Fruit fly (Drosophila melanogaster) whole organism, embryonic: Measurements from ENCODE around the gene Cpr67Fa2.

Experiments
- ATbp ChIP-seq: fragments of 200-800 bp; sonication (Bioruptor generic); optimal IDR thresholded peaks from 2 replicates; lab custom pipeline; 2017; ENCODE audit warnings: missing biosample characterization, mild to moderate bottlenecking, missing genetic modification characterization, missing genetic modification reagents
- Antp ChIP-seq: fragments of 200-800 bp; sonication (Bioruptor generic); optimal IDR thresholded peaks from 3 replicates; lab custom pipeline; 2016; ENCODE audit warnings: missing biosample characterization, missing genetic modification characterization
- Bdp1 ChIP-seq: fragments of 200-800 bp; sonication (Bioruptor generic); optimal IDR thresholded peaks from 3 replicates; lab custom pipeline; 2016; ENCODE audit warnings: missing biosample characterization, missing genetic modification characterization
- CG10147 ChIP-seq: fragments of 200-800 bp; sonication (Bioruptor generic); optimal IDR thresholded peaks from 2 replicates; lab custom pipeline; 2019; ENCODE audit warnings: missing biosample characterization, mild to moderate bottlenecking, missing genetic modification characterization, moderate library complexity
- CG11456 ChIP-seq: fragments of 200-800 bp; sonication (Bioruptor generic); IDR thresholded peaks from 3 replicates; pipeline ENCODE4 v1.3.6; 2022; ENCODE audit warnings: missing biosample characterization, missing genetic modification characterization
- CG11723 ChIP-seq: fragments of 200-800 bp; sonication (Bioruptor generic); optimal IDR thresholded peaks from 2 replicates; lab custom pipeline; 2017; ENCODE audit warnings: missing biosample characterization, mild to moderate bottlenecking, missing genetic modification characterization
- CG17829 ChIP-seq: fragments of 200-800 bp; optimal IDR thresholded peaks from 2 replicates; lab custom pipeline; 2019; ENCODE audit warnings: missing biosample characterization, mild to moderate bottlenecking, missing genetic modification characterization, moderate library complexity
- CG18476 ChIP-seq: fragments of 200-800 bp; sonication (Bioruptor generic); optimal IDR thresholded peaks from 2 replicates; lab custom pipeline; 2016; ENCODE audit warnings: missing biosample characterization, mild to moderate bottlenecking, missing genetic modification characterization
- CG2199 ChIP-seq: fragments of 200-800 bp; sonication (Bioruptor generic); IDR thresholded peaks from 3 replicates; pipeline ENCODE4 v1.3.6; 2022; ENCODE audit warnings: missing biosample characterization, missing genetic modification characterization
- CG3847 ChIP-seq: fragments of 200-800 bp; sonication (Bioruptor generic); IDR thresholded peaks from 2 replicates; pipeline ENCODE4 v1.3.6; 2022; ENCODE audit warnings: missing biosample characterization, missing genetic modification characterization
- CG4617 ChIP-seq: fragments of 200-800 bp; sonication (Bioruptor generic); optimal IDR thresholded peaks from 3 replicates; lab custom pipeline; 2016; ENCODE audit warnings: missing biosample characterization, missing genetic modification characterization, borderline replicate concordance
- CG9215 ChIP-seq: fragments of 200-800 bp; sonication (Bioruptor generic); IDR thresholded peaks from 2 replicates; pipeline ENCODE4 v1.3.6; 2022; ENCODE audit warnings: missing biosample characterization, missing genetic modification characterization
- Fer1 ChIP-seq: fragments of 200-800 bp; sonication (Bioruptor generic); optimal IDR thresholded peaks from 2 replicates; lab custom pipeline; 2017; ENCODE audit warnings: missing biosample characterization, mild to moderate bottlenecking, missing genetic modification characterization
- Hr51 ChIP-seq, 2 experiments: fragments of 200-800 bp; sonication (Bioruptor generic); optimal IDR thresholded peaks; 2 replicates in 1 of 2; 3 replicates in 1 of 2; lab custom pipeline; 2016 to 2018; ENCODE audit warnings: missing biosample characterization in 2 of 2, missing genetic modification characterization in 2 of 2, mild to moderate bottlenecking in 1 of 2, moderate library complexity in 1 of 2
- MBD-R2 ChIP-seq: fragments of 200-800 bp; sonication (Bioruptor generic); IDR thresholded peaks from 2 replicates; pipeline ENCODE4 v1.3.6; 2022; ENCODE audit warnings: missing biosample characterization, missing genetic modification characterization
- MTF-1 ChIP-seq: fragments of 200-800 bp; sonication (Bioruptor generic); optimal IDR thresholded peaks from 2 replicates; lab custom pipeline; 2018; ENCODE audit warnings: missing biosample characterization, mild to moderate bottlenecking, missing genetic modification characterization, borderline replicate concordance
- Meics ChIP-seq: fragments of 200-800 bp; sonication (Bioruptor generic); optimal IDR thresholded peaks from 2 replicates; lab custom pipeline; 2017; ENCODE audit warnings: missing biosample characterization, mild to moderate bottlenecking, missing genetic modification characterization
- Mrtf ChIP-seq: fragments of 200-800 bp; sonication (Bioruptor generic); IDR thresholded peaks from 3 replicates; pipeline ENCODE4 v1.3.6; 2022; ENCODE audit warnings: missing biosample characterization, missing genetic modification characterization
- NC2α ChIP-seq: fragments of 200-800 bp; sonication (Bioruptor generic); optimal IDR thresholded peaks from 2 replicates; lab custom pipeline; 2016; ENCODE audit warnings: missing biosample characterization, missing genetic modification characterization
- Neu2 ChIP-seq: fragments of 200-800 bp; sonication (Bioruptor generic); optimal IDR thresholded peaks from 3 replicates; lab custom pipeline; 2016; ENCODE audit warnings: missing biosample characterization, missing genetic modification characterization, borderline replicate concordance
- Rfx ChIP-seq: fragments of 200-800 bp; sonication (Bioruptor generic); IDR thresholded peaks from 2 replicates; pipeline ENCODE4 v1.3.6; 2022; ENCODE audit warnings: missing biosample characterization, missing genetic modification characterization
- Sox100B ChIP-seq: fragments of 200-800 bp; sonication (Bioruptor generic); optimal IDR thresholded peaks from 3 replicates; lab custom pipeline; 2018; ENCODE audit warnings: missing biosample characterization, mild to moderate bottlenecking, missing genetic modification characterization
- chif ChIP-seq, 2 experiments: fragments of 200-800 bp; sonication (Bioruptor generic); optimal IDR thresholded peaks; 3 replicates each; lab custom pipeline; 2016; ENCODE audit warnings: missing biosample characterization in 2 of 2, missing genetic modification characterization in 2 of 2
- chm ChIP-seq: fragments of 200-800 bp; sonication (Bioruptor generic); IDR thresholded peaks from 2 replicates; pipeline ENCODE4 v1.3.6; 2022; ENCODE audit warnings: missing biosample characterization, missing genetic modification characterization
- ci ChIP-seq: fragments of 200-800 bp; sonication (Bioruptor generic); IDR thresholded peaks from 3 replicates; pipeline ENCODE4 v1.3.6; 2022; ENCODE audit warnings: missing biosample characterization, missing genetic modification characterization
- corto ChIP-seq: fragments of 200-800 bp; sonication (Bioruptor generic); optimal IDR thresholded peaks from 2 replicates; lab custom pipeline; 2016; ENCODE audit warnings: missing biosample characterization, mild to moderate bottlenecking, missing genetic modification characterization, moderate library complexity
- crol ChIP-seq: fragments of 200-800 bp; sonication (Bioruptor generic); IDR thresholded peaks from 2 replicates; pipeline ENCODE4 v1.3.6; 2022; ENCODE audit warnings: missing biosample characterization, missing genetic modification characterization
- crp ChIP-seq, 2 experiments: fragments of 200-800 bp; sonication (Bioruptor generic); optimal IDR thresholded peaks; 2 replicates in 1 of 2; 3 replicates in 1 of 2; lab custom pipeline; 2017; ENCODE audit warnings: missing biosample characterization in 2 of 2, missing genetic modification characterization in 2 of 2, mild to moderate bottlenecking in 1 of 2, moderate library complexity in 1 of 2
- dmrt11E ChIP-seq: fragments of 200-800 bp; sonication (Bioruptor generic); optimal IDR thresholded peaks from 3 replicates; lab custom pipeline; 2018; ENCODE audit warnings: missing biosample characterization, mild to moderate bottlenecking, missing genetic modification characterization, moderate library complexity
- dysf ChIP-seq: fragments of 200-800 bp; sonication (Bioruptor generic); IDR thresholded peaks from 3 replicates; pipeline ENCODE4 v1.3.6; 2022; ENCODE audit warnings: missing biosample characterization, missing genetic modification characterization
- exex ChIP-seq: fragments of 200-800 bp; sonication (Bioruptor generic); optimal IDR thresholded peaks from 4 replicates; lab custom pipeline; 2018; ENCODE audit warnings: missing biosample characterization, mild to moderate bottlenecking, missing genetic modification characterization, moderate library complexity
- ftz-f1 ChIP-seq: fragments of 200-800 bp; sonication (Bioruptor generic); optimal IDR thresholded peaks from 2 replicates; lab custom pipeline; 2016; ENCODE audit warnings: missing biosample characterization, missing genetic modification characterization
- hbn ChIP-seq: fragments of 200-800 bp; sonication (Bioruptor generic); IDR thresholded peaks from 2 replicates; pipeline ENCODE4 v1.3.6; 2022; ENCODE audit warnings: missing biosample characterization, missing genetic modification characterization; ENCODE audit not compliant: partially characterized antibody
- her ChIP-seq: fragments of 200-800 bp; sonication (Bioruptor generic); optimal IDR thresholded peaks from 2 replicates; lab custom pipeline; 2016; ENCODE audit warnings: missing biosample characterization, missing genetic modification characterization
- jigr1 ChIP-seq: fragments of 200-800 bp; sonication (Bioruptor generic); IDR thresholded peaks from 3 replicates; pipeline ENCODE4 v1.3.6; 2022; ENCODE audit warnings: missing biosample characterization, missing genetic modification characterization
- kni ChIP-seq: fragments of 200-800 bp; sonication (Bioruptor generic); optimal IDR thresholded peaks from 3 replicates; lab custom pipeline; 2017; ENCODE audit warnings: mild to moderate bottlenecking, missing biosample characterization, missing genetic modification reagents, missing genetic modification characterization
- maf-S ChIP-seq: fragments of 200-800 bp; sonication (Bioruptor generic); optimal IDR thresholded peaks from 2 replicates; lab custom pipeline; 2016; ENCODE audit warnings: missing biosample characterization, missing genetic modification characterization
- nerfin-1 ChIP-seq: fragments of 200-800 bp; sonication (Bioruptor generic); optimal IDR thresholded peaks from 3 replicates; lab custom pipeline; 2019; ENCODE audit warnings: missing biosample characterization, mild to moderate bottlenecking, missing genetic modification characterization, moderate library complexity
- prd ChIP-seq, 3 experiments: fragments of >200 bp in 2 of 3; fragments of 200-800 bp in 1 of 3; sonication (Bioruptor generic) in 1 of 3; optimal IDR thresholded peaks in 2 of 3; IDR thresholded peaks in 1 of 3; 2 replicates in 2 of 3; 3 replicates in 1 of 3; pipeline versions ENCODE4 v1.3.6 to Lab custom; 2017 to 2022; ENCODE audit warnings: missing biosample characterization in 1 of 3, missing genetic modification characterization in 1 of 3
- rib ChIP-seq: fragments of 200-800 bp; sonication (Bioruptor generic); IDR thresholded peaks from 2 replicates; pipeline ENCODE4 v1.3.6; 2022; ENCODE audit warnings: missing biosample characterization, missing genetic modification characterization
- sc ChIP-seq, 3 experiments: fragments of >200 bp in 2 of 3; fragments of 200-800 bp in 1 of 3; sonication (Bioruptor generic) in 1 of 3; optimal IDR thresholded peaks; 2 replicates in 2 of 3; 3 replicates in 1 of 3; lab custom pipeline; 2017; ENCODE audit warnings: mild to moderate bottlenecking in 1 of 3, missing biosample characterization in 1 of 3, missing genetic modification characterization in 1 of 3, missing genetic modification reagents in 1 of 3
- sens ChIP-seq: fragments of 200-800 bp; sonication (Bioruptor generic); peaks from one replicate; lab custom pipeline; 2016; ENCODE audit warnings: missing biosample characterization, missing genetic modification characterization
- seq ChIP-seq: fragments of 200-800 bp; sonication (Bioruptor generic); IDR thresholded peaks from 2 replicates; pipeline ENCODE4 v1.3.6; 2022; ENCODE audit warnings: missing biosample characterization, missing genetic modification characterization
- slbo ChIP-seq: fragments of 200-800 bp; sonication (Bioruptor generic); IDR thresholded peaks from 2 replicates; pipeline ENCODE4 v1.3.6; 2022; ENCODE audit warnings: missing biosample characterization, missing genetic modification characterization
- trh ChIP-seq: fragments of 200-800 bp; sonication (Bioruptor generic); optimal IDR thresholded peaks from 2 replicates; lab custom pipeline; 2016; ENCODE audit warnings: missing biosample characterization, missing genetic modification characterization
- tup ChIP-seq: fragments of 200-800 bp; sonication (Bioruptor generic); optimal IDR thresholded peaks from 2 replicates; lab custom pipeline; 2016; ENCODE audit warnings: missing biosample characterization, mild to moderate bottlenecking, missing genetic modification characterization, moderate library complexity
- vfl ChIP-seq: fragments of 200-800 bp; sonication (Bioruptor generic); optimal IDR thresholded peaks from 2 replicates; lab custom pipeline; 2016; ENCODE audit warnings: missing biosample characterization, missing genetic modification characterization

Gene Cpr67Fa2

DNA sequence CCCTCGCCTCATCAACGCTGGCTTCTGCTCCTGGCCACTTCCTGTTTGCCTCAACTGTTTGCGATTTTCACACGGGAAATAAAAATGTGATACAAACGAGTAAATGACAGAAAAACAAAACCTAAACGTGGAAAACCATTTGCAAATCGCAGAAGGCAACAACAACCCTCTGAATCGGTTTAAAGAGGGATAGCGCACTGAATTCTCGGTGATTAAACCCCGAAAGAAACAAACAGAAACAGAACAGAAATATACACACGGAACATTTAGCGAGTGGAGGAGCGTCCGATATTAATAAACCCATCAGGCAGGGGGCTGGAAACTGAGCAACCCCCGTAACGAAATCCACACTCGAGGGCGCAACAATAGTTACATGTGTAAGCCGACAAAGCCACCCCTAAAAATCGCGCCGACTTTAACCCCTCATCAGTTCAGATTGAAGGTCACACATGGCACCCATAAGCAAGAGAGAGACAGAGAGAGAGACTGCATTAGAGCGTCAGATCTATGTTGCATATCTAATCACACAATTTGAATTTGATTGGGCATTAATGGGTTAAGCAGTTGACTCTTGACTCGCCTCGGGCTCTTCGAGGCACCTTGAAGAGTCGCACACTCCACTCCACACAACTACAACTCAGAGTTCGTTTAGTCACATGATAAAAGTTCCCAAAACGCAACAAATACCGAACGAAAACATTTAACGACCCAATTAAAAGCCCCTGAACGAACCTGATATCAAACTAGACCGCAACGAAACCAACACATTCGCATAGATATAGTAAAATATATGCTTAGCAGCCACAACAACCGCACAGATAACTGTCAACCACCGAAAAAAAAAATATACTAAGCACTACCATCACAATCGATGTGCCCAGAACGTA, 29.6 kb upstream of the Cpr67Fa2 start (continued):
- TF ChIP-seq crp (GFP tag; optimal IDR thresholded peaks at IDR 0.05; lab: Kevin White, UChicago) (no peak), CG9215 (no peak), chif (GFP tag; optimal IDR thresholded peaks at IDR 0.05; lab: Kevin White, UChicago) (no peak), corto (no peak), ci (GFP tag; lab: Robert Waterston, UW) (peak; percentile 48; the same call in 1 of the 3 replicates), ATbp (GFP tag; lab: Kevin White, UChicago) (peak; percentile 34), maf-S (GFP tag; lab: Kevin White, UChicago) (no peak), Meics (GFP tag; lab: Kevin White, UChicago) (no peak), Hr51 (GFP tag; optimal IDR thresholded peaks at IDR 0.05; lab: Kevin White, UChicago) (peak; percentile 23 to 47), Mrtf (GFP tag; lab: Robert Waterston, UW) (no peak), CG18476 (GFP tag; lab: Kevin White, UChicago) (no peak), seq (peak; percentile 77), CG3847 (GFP tag; lab: Robert Waterston, UW) (peak; percentile 19; the same call in 1 of the 2 replicates), Fer1 (GFP tag; lab: Kevin White, UChicago) (peak; percentile 10), CG2199 (GFP tag; lab: Robert Waterston, UW) (peak; percentile 50; the same call in 2 of the 3 replicates), CG17829 (tag; lab: Kevin White, UChicago) (peak; percentile 36), kni (GFP tag; lab: Kevin White, UChicago) (peak; percentile 59), rib (GFP tag; lab: Robert Waterston, UW) (no peak), Neu2 (no peak), CG11723 (GFP tag; lab: Kevin White, UChicago) (no peak), CG4617 (no peak), Bdp1 (GFP tag; lab: Kevin White, UChicago) (no peak), hbn (GFP tag; lab: Robert Waterston, UW) (no peak), sc (optimal IDR thresholded peaks at IDR 0.05; lab: Kevin White, UChicago) (no peak), sc (GFP tag; optimal IDR thresholded peaks at IDR 0.05; lab: Kevin White, UChicago) (no peak), MBD-R2 (GFP tag; lab: Robert Waterston, UW) (no peak), exex (tag; lab: Kevin White, UChicago) (no peak), Rfx (GFP tag; lab: Robert Waterston, UW) (peak; percentile 40), MTF-1 (GFP tag; lab: Kevin White, UChicago) (no peak), vfl (GFP tag; lab: Kevin White, UChicago) (no peak), trh (GFP tag; lab: Kevin White, UChicago) (no peak), tup (peak; percentile 4), Sox100B (GFP tag; lab: Kevin White, UChicago) (no peak), CG10147 (GFP tag; lab: Kevin White, UChicago) (no peak), her (GFP tag; lab: Kevin White, UChicago) (no peak), nerfin-1 (tag; lab: Kevin White, UChicago) (peak; percentile 60), crol (0 out of 2 replicates have a peak, but pooled peaks have one; percentile 7), slbo (GFP tag; lab: Robert Waterston, UW) (peak; percentile 50), ftz-f1 (peak; percentile 43), prd (optimal IDR thresholded peaks at IDR 0.05; lab: Kevin White, UChicago) (no peak), prd (GFP tag; IDR thresholded peaks at IDR 0.05; lab: Robert Waterston, UW) (0 out of 3 replicates have a peak, but pooled peaks have one; percentile 18), dmrt11E (no peak), chm (GFP tag; lab: Robert Waterston, UW) (peak; percentile 40; the same call in 1 of the 2 replicates), dysf (0 out of 3 replicates have a peak, but pooled peaks have one; percentile 24), NC2α (no peak), Antp (GFP tag; lab: Kevin White, UChicago) (peak; percentile 35), sens (GFP tag; lab: Kevin White, UChicago) (peak; percentile 63), CG11456 (GFP tag; lab: Robert Waterston, UW) (no peak), jigr1 (GFP tag; lab: Robert Waterston, UW) (no peak)
